Fruit fly (Drosophila melanogaster): Measurements from ENCODE around the gene Scamp.

DNA sequence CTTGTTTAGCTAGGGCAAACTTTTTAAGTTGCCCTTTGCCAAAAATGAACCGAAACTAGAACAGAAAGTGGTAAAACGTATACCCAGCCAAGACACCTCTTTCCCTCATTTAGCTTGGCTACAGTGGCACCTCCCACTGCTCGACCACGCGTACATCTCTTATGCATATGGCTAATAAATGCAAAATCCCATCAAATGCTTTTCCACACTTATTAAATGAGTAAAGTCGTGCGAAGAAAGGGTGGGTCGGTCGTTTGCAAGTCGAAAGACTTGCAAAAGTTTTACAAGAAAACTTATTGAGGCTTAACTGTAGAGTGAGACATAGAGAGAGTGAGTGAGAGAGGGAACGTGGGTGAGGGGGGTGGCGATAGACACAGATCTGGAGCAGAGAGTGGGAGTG is 42.9 kb downstream of the Scamp start:
- TF ChIP-seq pad (GFP tag; optimal IDR thresholded peaks at IDR 0.05), result no peak
- TF ChIP-seq bab1 (GFP tag; optimal IDR thresholded peaks at IDR 0.05), result no peak
- no peak for TF ChIP-seq toe (GFP tag; optimal IDR thresholded peaks at IDR 0.05)
- TF ChIP-seq tj (GFP tag; optimal IDR thresholded peaks at IDR 0.05), result no peak
- no peak for TF ChIP-seq Crg-1 (GFP tag; optimal IDR thresholded peaks at IDR 0.05)
- no peak for TF ChIP-seq kay (GFP tag; ENCODE audit: borderline replicate concordance)
- no peak for TF ChIP-seq CG11617 (GFP tag; optimal IDR thresholded peaks at IDR 0.05)
- TF ChIP-seq CG14711 (tag; optimal IDR thresholded peaks at IDR 0.05), result no peak
- no peak for TF ChIP-seq CG7045 (GFP tag; optimal IDR thresholded peaks at IDR 0.05)

Measured in whole organism, adult.